Worm (Caenorhabditis elegans) whole organism, early embryonic: ENCODE results near the gene E01G6.1.
"Not testable (repeated sequence)": the region's sequence is repeated elsewhere in the genome, so short reads cannot be mapped to it uniquely, and the experiment has no call there.

Experiments used
- B0310.2 ChIP-seq: sonication (generic microtip); optimal IDR thresholded peaks from 2 replicates; lab custom pipeline; 2016; ENCODE audit warnings: mild to moderate bottlenecking, missing genetic modification characterization, missing compliant biosample characterization
- F13C5.2 ChIP-seq: sonication (generic microtip); optimal IDR thresholded peaks from 2 replicates; lab custom pipeline; 2017; ENCODE audit warnings: mild to moderate bottlenecking, missing genetic modification characterization, inconsistent platforms, missing compliant biosample characterization
- aly-1 ChIP-seq: sonication (generic microtip); optimal IDR thresholded peaks from 2 replicates; lab custom pipeline; 2016; ENCODE audit warnings: missing genetic modification characterization, missing compliant biosample characterization
- ama-1 ChIP-seq: fragments of 150-350 bp; optimal IDR thresholded peaks from 2 replicates; lab custom pipeline; 2014
- ceh-13 ChIP-seq: fragments of 200-800 bp; sonication (Bioruptor generic); optimal IDR thresholded peaks from 2 replicates; lab custom pipeline; 2018; ENCODE audit warnings: mild to moderate bottlenecking, missing genetic modification characterization, missing compliant biosample characterization
- ceh-36 ChIP-seq: sonication (generic microtip); optimal IDR thresholded peaks from 2 replicates; lab custom pipeline; 2016; ENCODE audit warnings: missing genetic modification characterization, inconsistent platforms, missing compliant biosample characterization
- ets-7 ChIP-seq: sonication (generic microtip); optimal IDR thresholded peaks from 2 replicates; lab custom pipeline; 2016; ENCODE audit warnings: missing genotype, missing genetic modification characterization, missing compliant biosample characterization
- flt-1 ChIP-seq: fragments of 200-800 bp; sonication (Bioruptor generic); IDR thresholded peaks from 2 replicates; pipeline ENCODE4 v1.3.6; 2022; ENCODE audit warnings: missing genetic modification characterization, missing compliant biosample characterization
- hmbx-1 ChIP-seq: sonication (generic microtip); optimal IDR thresholded peaks from 2 replicates; lab custom pipeline; 2016; ENCODE audit warnings: mild to moderate bottlenecking, missing genetic modification characterization, missing compliant biosample characterization
- hmg-4 ChIP-seq: fragments of 200-800 bp; sonication (Bioruptor generic); optimal IDR thresholded peaks from 2 replicates; lab custom pipeline; 2018; ENCODE audit warnings: mild to moderate bottlenecking, missing genetic modification characterization, missing compliant biosample characterization
- hnd-1 ChIP-seq: sonication (generic microtip); optimal IDR thresholded peaks from 2 replicates; lab custom pipeline; 2016; ENCODE audit warnings: missing genetic modification characterization, missing compliant biosample characterization
- pes-1 ChIP-seq: fragments of 200-800 bp; sonication (Bioruptor generic); IDR thresholded peaks from 2 replicates; pipeline ENCODE4 v1.3.6; 2022; ENCODE audit warnings: missing genetic modification reagents, missing genetic modification characterization, missing compliant biosample characterization
- scrt-1 ChIP-seq: fragments of 200-800 bp; sonication (Bioruptor generic); IDR thresholded peaks from 2 replicates; pipeline ENCODE4 v1.3.6; 2022; ENCODE audit warnings: missing genetic modification characterization, missing compliant biosample characterization
- sea-1 ChIP-seq: fragments of 200-800 bp; sonication (Bioruptor generic); conservative IDR thresholded peaks from 2 replicates; pipeline ENCODE4 v1.3.6; 2022; ENCODE audit warnings: missing genetic modification characterization, missing compliant biosample characterization
- tbx-11 ChIP-seq: fragments of 200-800 bp; sonication (Bioruptor generic); IDR thresholded peaks from 2 replicates; pipeline ENCODE4 v1.3.6; 2022; ENCODE audit warnings: missing genetic modification characterization, missing compliant biosample characterization
- tbx-37 ChIP-seq: fragments of 200-800 bp; sonication (Bioruptor generic); conservative IDR thresholded peaks from 2 replicates; pipeline ENCODE4 v1.3.6; 2022; ENCODE audit warnings: missing genetic modification reagents, missing genetic modification characterization, missing compliant biosample characterization
- tra-4 ChIP-seq: sonication (generic microtip); optimal IDR thresholded peaks from 2 replicates; lab custom pipeline; 2017; ENCODE audit warnings: missing genetic modification characterization, missing compliant biosample characterization

The E01G6.1 gene

ce11 chrX:12285496-12285895, 24.8 kb downstream of the E01G6.1 start, which contains the start of gene lips-2:
TSS of gene lips-2 (plus strand) at chrX:12285796.
- TF ChIP-seq sea-1 = no peak
- no peak for TF ChIP-seq scrt-1
- no peak for TF ChIP-seq B0310.2 (tag; lab: Kevin White, UChicago)
- no peak for TF ChIP-seq tbx-37
- no peak for TF ChIP-seq aly-1
- TF ChIP-seq tbx-11 = no peak
- TF ChIP-seq hmbx-1 (tag; lab: Kevin White, UChicago) = no peak
- no peak for TF ChIP-seq hnd-1 (tag; lab: Kevin White, UChicago)
- TF ChIP-seq F13C5.2 = no peak
- TF ChIP-seq ama-1 (lab: Kevin White, UChicago) = no peak
- no peak for TF ChIP-seq ets-7 (tag; lab: Kevin White, UChicago)
- TF ChIP-seq pes-1 (GFP tag; lab: Robert Waterston, UW) = no peak
- TF ChIP-seq ceh-36 = no peak
- no peak for TF ChIP-seq ceh-13 (GFP tag; lab: Kevin White, UChicago)
- no peak for TF ChIP-seq tra-4

DNA sequence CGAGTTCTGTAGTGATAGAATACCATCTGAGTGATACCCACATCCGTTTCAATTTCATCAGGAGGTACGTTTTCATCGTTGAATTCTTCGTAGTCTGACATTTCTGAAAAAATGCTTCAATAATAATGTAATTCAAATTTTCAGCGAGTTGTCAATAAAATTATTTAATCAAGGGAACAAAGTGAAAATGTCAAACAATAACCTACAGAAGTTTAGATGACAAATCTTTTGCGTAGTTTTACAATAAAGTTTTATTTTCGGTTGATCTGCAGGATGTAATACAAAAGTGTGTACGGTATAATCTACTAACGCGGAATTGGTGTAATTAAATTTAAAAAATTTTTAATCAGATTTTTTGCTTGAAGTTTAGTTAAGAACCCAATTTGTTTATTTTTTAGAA, 27.6 kb downstream of the E01G6.1 start, which contains the start of gene C04B4.5:
Gene C04B4.5, minus strand, starts transcription at position 101 of the 400 bp plus-strand sequence.
- TF ChIP-seq ceh-13 (GFP tag; lab: Kevin White, UChicago) (no peak), hnd-1 (tag; lab: Kevin White, UChicago) (no peak), hmg-4 (no peak), tra-4 (no peak), scrt-1 (no peak), tbx-11 (no peak), F13C5.2 (no peak), pes-1 (GFP tag; lab: Robert Waterston, UW) (no peak), sea-1 (no peak), ceh-36 (no peak)

- TF ChIP-seq flt-1 (GFP tag; lab: Robert Waterston, UW) (no peak), pes-1 (GFP tag; lab: Robert Waterston, UW) (no peak), hnd-1 (tag; lab: Kevin White, UChicago) (no peak), aly-1 (no peak), hmg-4 (no peak), tra-4 (no peak), ama-1 (lab: Kevin White, UChicago) (no peak), sea-1 (no peak), ceh-13 (GFP tag; lab: Kevin White, UChicago) (no peak), scrt-1 (no peak), hmbx-1 (tag; lab: Kevin White, UChicago) (no peak), ceh-36 (no peak), F13C5.2 (no peak), B0310.2 (tag; lab: Kevin White, UChicago) (no peak), tbx-37 (no peak), ets-7 (tag; lab: Kevin White, UChicago) (no peak), tbx-11 (no peak)
These were observed 29.9 kb downstream of the E01G6.1 start, which contains the start of gene C04B4.4 for ce11 chrX:12290539-12290938. TSS of gene C04B4.4 (plus strand) at chrX:12290839.

DNA sequence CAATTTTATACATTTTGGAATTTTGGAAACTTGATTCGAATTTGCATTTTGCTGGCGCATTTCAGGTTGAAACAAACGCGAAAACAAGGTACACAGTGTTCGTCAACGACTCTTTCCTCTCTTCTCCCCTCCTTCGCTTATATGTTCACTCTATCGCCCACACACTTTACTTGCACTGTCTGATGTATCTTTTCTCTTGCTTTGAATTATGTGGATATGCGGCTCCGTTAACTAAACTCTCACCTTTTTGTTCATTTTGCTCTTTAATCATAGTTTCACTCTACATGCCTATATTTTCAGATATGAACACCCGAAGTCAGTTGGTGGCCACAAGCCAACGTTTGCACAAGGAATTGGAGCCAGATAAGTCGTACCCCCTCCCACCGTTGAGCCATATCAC, 33.6 kb downstream of the E01G6.1 start, which contains the start of gene W06D11.1:
Gene W06D11.1, plus strand, starts transcription at position 301 of the 400 bp plus-strand sequence.
- no peak for TF ChIP-seq hmg-4
- no peak for TF ChIP-seq scrt-1
- TF ChIP-seq ceh-13 (GFP tag; lab: Kevin White, UChicago) = no peak
- no peak for TF ChIP-seq aly-1
- TF ChIP-seq F13C5.2 = no peak
- no peak for TF ChIP-seq flt-1 (GFP tag; lab: Robert Waterston, UW)
- no peak for TF ChIP-seq ama-1 (lab: Kevin White, UChicago)
- TF ChIP-seq tra-4 = no peak
- TF ChIP-seq hmbx-1 (tag; lab: Kevin White, UChicago) = no peak
- no peak for TF ChIP-seq ets-7 (tag; lab: Kevin White, UChicago)
- TF ChIP-seq hnd-1 (tag; lab: Kevin White, UChicago) = no peak
- no peak for TF ChIP-seq B0310.2 (tag; lab: Kevin White, UChicago)
- no peak for TF ChIP-seq sea-1
- TF ChIP-seq tbx-37 = no peak

DNA sequence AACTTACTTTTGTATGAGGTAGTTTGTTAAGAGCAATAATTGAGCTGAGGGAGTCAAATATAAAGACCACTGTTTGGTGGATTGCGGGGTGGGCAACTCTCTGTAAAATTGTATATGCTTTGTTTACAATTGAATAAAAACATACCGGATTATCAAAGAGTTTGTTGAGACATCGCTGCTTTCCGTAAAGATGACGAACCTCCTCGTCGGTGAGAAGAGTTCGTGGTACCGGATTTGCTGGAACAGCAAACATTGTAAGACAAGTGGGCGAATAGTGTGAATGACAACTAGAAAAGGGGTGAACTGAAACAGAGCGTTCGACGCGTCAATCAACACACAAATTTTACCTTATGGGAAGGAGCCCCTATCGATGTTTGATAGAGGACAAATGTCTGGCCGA, 35.7 kb downstream of the E01G6.1 start, which contains the start of gene W06D11.2:
Gene W06D11.2, minus strand, starts transcription at position 339 of the 400 bp plus-strand sequence.
- TF ChIP-seq tbx-37 (no peak), tbx-11 (no peak), scrt-1 (no peak), pes-1 (GFP tag; lab: Robert Waterston, UW) (no peak), hmg-4 (no peak), hnd-1 (tag; lab: Kevin White, UChicago) (no peak), flt-1 (GFP tag; lab: Robert Waterston, UW) (no peak), ceh-13 (GFP tag; lab: Kevin White, UChicago) (no peak), ceh-36 (no peak), tra-4 (no peak), ets-7 (tag; lab: Kevin White, UChicago) (no peak)

- TF ChIP-seq hmg-4 (no peak), pes-1 (GFP tag; lab: Robert Waterston, UW) (no peak), tra-4 (no peak), tbx-37 (no peak), ets-7 (tag; lab: Kevin White, UChicago) (no peak), hnd-1 (tag; lab: Kevin White, UChicago) (no peak)
These were observed 37.6 kb downstream of the E01G6.1 start, which contains the start of gene W06D11.3 for ce11 chrX:12298324-12298723. TSS of gene W06D11.3 (plus strand) at chrX:12298683.

ce11 chrX:12299834-12300233, 39.2 kb downstream of the E01G6.1 start, which contains the start of gene W06D11.5:
TSS of gene W06D11.5 (plus strand) at chrX:12300134.
- TF ChIP-seq ceh-13 (GFP tag; lab: Kevin White, UChicago) = no peak
- TF ChIP-seq F13C5.2 = no peak
- TF ChIP-seq B0310.2 (tag; lab: Kevin White, UChicago) = no peak
- TF ChIP-seq flt-1 (GFP tag; lab: Robert Waterston, UW) = no peak
- TF ChIP-seq hmbx-1 (tag; lab: Kevin White, UChicago) = no peak
- no peak for TF ChIP-seq sea-1
- TF ChIP-seq ama-1 (lab: Kevin White, UChicago) = no peak
- TF ChIP-seq pes-1 (GFP tag; lab: Robert Waterston, UW) = no peak
- TF ChIP-seq hnd-1 (tag; lab: Kevin White, UChicago) = no peak
- no peak for TF ChIP-seq ceh-36
- no peak for TF ChIP-seq aly-1
- no peak for TF ChIP-seq hmg-4
- TF ChIP-seq ets-7 (tag; lab: Kevin White, UChicago) = no peak
- TF ChIP-seq scrt-1 = no peak

DNA sequence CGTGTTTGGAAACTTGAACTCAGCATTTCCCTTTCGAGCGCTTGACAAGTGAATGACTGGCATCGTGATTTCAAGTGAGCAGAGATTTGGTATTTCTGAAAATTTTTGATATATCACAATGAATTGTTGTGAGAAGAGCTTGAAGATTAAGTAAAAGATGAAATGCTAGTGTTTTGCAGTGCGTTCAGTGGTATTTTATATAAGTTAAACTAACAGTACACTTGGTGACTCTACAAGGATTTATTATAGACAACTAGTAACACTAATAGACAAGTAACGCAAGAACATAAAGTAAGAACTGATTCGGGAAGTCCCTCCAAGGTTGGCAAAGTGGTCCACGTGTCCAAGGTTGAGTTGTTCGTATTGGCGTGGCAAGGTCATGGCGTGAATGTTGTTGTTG, 42.1 kb downstream of the E01G6.1 start, which contains the start of gene dot-1.3:
Gene dot-1.3, minus strand, starts transcription at position 101 of the 400 bp plus-strand sequence.
- TF ChIP-seq F13C5.2; pes-1 (GFP tag; lab: Robert Waterston, UW); flt-1 (GFP tag; lab: Robert Waterston, UW): not testable (repeated sequence)
